Worm (Caenorhabditis elegans) whole organism, young adult: Measurements from ENCODE around the gene K08F9.3.

Experiments
- F22D6.2 ChIP-seq: sonication (generic microtip); optimal IDR thresholded peaks from 2 replicates; lab custom pipeline; 2016; ENCODE audit warnings: mild to moderate bottlenecking, missing genetic modification characterization, missing compliant biosample characterization
- F23B12.7 ChIP-seq: sonication (generic microtip); optimal IDR thresholded peaks from 2 replicates; lab custom pipeline; 2017; ENCODE audit warnings: missing genetic modification characterization, mild to moderate bottlenecking, missing compliant biosample characterization, antibody characterized with exemption, moderate library complexity; ENCODE audit not compliant: insufficient read depth
- F57C9.4 ChIP-seq: sonication (generic microtip); optimal IDR thresholded peaks from 2 replicates; lab custom pipeline; 2017; ENCODE audit warnings: mild to moderate bottlenecking, missing genetic modification characterization, missing compliant biosample characterization
- K12H6.12 ChIP-seq: fragments of 200-800 bp; sonication (Bioruptor generic); optimal IDR thresholded peaks from 2 replicates; lab custom pipeline; 2018; ENCODE audit warnings: mild to moderate bottlenecking, missing genetic modification characterization, missing compliant biosample characterization
- Y53F4B.3 ChIP-seq: fragments of 200-800 bp; sonication (Bioruptor generic); IDR thresholded peaks from 2 replicates; pipeline ENCODE4 v1.3.6; 2022; ENCODE audit warnings: missing genetic modification reagents, missing genetic modification characterization, missing compliant biosample characterization
- Y53G8AR.9 ChIP-seq: fragments of 200-800 bp; sonication (Bioruptor generic); conservative IDR thresholded peaks from 2 replicates; pipeline ENCODE4 v1.3.6; 2022; ENCODE audit warnings: missing genetic modification reagents, missing genetic modification characterization, missing compliant biosample characterization
- Y79H2A.3 ChIP-seq: fragments of 200-800 bp; sonication (Bioruptor generic); conservative IDR thresholded peaks from 2 replicates; pipeline ENCODE4 v1.3.6; 2022; ENCODE audit warnings: missing genetic modification reagents, missing genetic modification characterization, missing compliant biosample characterization
- Y95B8A.8 ChIP-seq: fragments of 200-800 bp; sonication (Bioruptor generic); IDR thresholded peaks from 2 replicates; pipeline ENCODE4 v1.3.6; 2022; ENCODE audit warnings: missing genetic modification reagents, missing genetic modification characterization, missing compliant biosample characterization
- akir-1 ChIP-seq: fragments of 200-800 bp; sonication (Bioruptor generic); optimal IDR thresholded peaks from 2 replicates; lab custom pipeline; 2018; ENCODE audit warnings: mild to moderate bottlenecking, missing genetic modification characterization, moderate library complexity, missing compliant biosample characterization
- aptf-3 ChIP-seq: fragments of 200-800 bp; sonication (Bioruptor generic); IDR thresholded peaks from 2 replicates; pipeline ENCODE4 v1.3.6; 2022; ENCODE audit warnings: missing genetic modification characterization, missing compliant biosample characterization
- attf-3 ChIP-seq: fragments of 200-800 bp; sonication (Bioruptor generic); conservative IDR thresholded peaks from 2 replicates; pipeline ENCODE4 v1.3.6; 2022; ENCODE audit warnings: missing genetic modification reagents, missing genetic modification characterization, missing compliant biosample characterization
- attf-5 ChIP-seq: fragments of 200-800 bp; sonication (Bioruptor generic); optimal IDR thresholded peaks from 2 replicates; lab custom pipeline; 2018; ENCODE audit warnings: mild to moderate bottlenecking, missing genetic modification characterization, missing compliant biosample characterization
- attf-6 ChIP-seq: fragments of 200-800 bp; sonication (Bioruptor generic); IDR thresholded peaks from 2 replicates; pipeline ENCODE4 v1.3.6; 2022; ENCODE audit warnings: missing genetic modification reagents, missing genetic modification characterization, missing compliant biosample characterization
- ccch-3 ChIP-seq: fragments of 200-800 bp; sonication (Bioruptor generic); optimal IDR thresholded peaks from 2 replicates; lab custom pipeline; 2018; ENCODE audit warnings: mild to moderate bottlenecking, missing genetic modification characterization, missing compliant biosample characterization
- ceh-27 ChIP-seq: fragments of 200-800 bp; sonication (Bioruptor generic); optimal IDR thresholded peaks from 2 replicates; lab custom pipeline; 2018; ENCODE audit warnings: mild to moderate bottlenecking, missing genetic modification characterization, moderate library complexity, missing compliant biosample characterization
- ceh-79 ChIP-seq: sonication (generic microtip); optimal IDR thresholded peaks from 2 replicates; lab custom pipeline; 2017; ENCODE audit warnings: mild to moderate bottlenecking, missing genetic modification characterization, missing compliant biosample characterization
- chd-7 ChIP-seq: sonication (generic microtip); optimal IDR thresholded peaks from 2 replicates; lab custom pipeline; 2016; ENCODE audit warnings: mild to moderate bottlenecking, missing genetic modification characterization, moderate library complexity, missing compliant biosample characterization
- dox-1 ChIP-seq: fragments of 200-800 bp; sonication (Bioruptor generic); IDR thresholded peaks from 2 replicates; pipeline ENCODE4 v1.3.6; 2022; ENCODE audit warnings: missing genetic modification reagents, missing genetic modification characterization, missing compliant biosample characterization
- dpff-1 ChIP-seq: sonication (generic microtip); optimal IDR thresholded peaks from 2 replicates; lab custom pipeline; 2017; ENCODE audit warnings: mild to moderate bottlenecking, missing genetic modification characterization, missing compliant biosample characterization
- egl-18 ChIP-seq: fragments of 200-800 bp; sonication (Bioruptor generic); IDR thresholded peaks from 2 replicates; pipeline ENCODE4 v1.3.6; 2022; ENCODE audit warnings: missing genetic modification reagents, missing genetic modification characterization, missing compliant biosample characterization
- egrh-3 ChIP-seq: fragments of 200-800 bp; sonication (Bioruptor generic); IDR thresholded peaks from 2 replicates; pipeline ENCODE4 v1.3.6; 2022; ENCODE audit warnings: missing genetic modification reagents, missing genetic modification characterization, missing compliant biosample characterization
- fkh-3 ChIP-seq: sonication (generic microtip); optimal IDR thresholded peaks from 2 replicates; lab custom pipeline; 2016; ENCODE audit warnings: mild to moderate bottlenecking, missing genetic modification characterization, missing compliant biosample characterization
- hmg-20 ChIP-seq: fragments of 200-800 bp; sonication (Bioruptor generic); IDR thresholded peaks from 2 replicates; pipeline ENCODE4 v1.3.6; 2022; ENCODE audit warnings: missing genetic modification reagents, missing genetic modification characterization, missing compliant biosample characterization
- hrde-1 ChIP-seq: sonication (generic microtip); optimal IDR thresholded peaks from 2 replicates; lab custom pipeline; 2016; ENCODE audit warnings: missing genetic modification characterization, mild to moderate bottlenecking, missing compliant biosample characterization, moderate library complexity, missing genotype, missing genetic modification reagents, borderline replicate concordance
- hsf-1 ChIP-seq: fragments of 200-800 bp; sonication (Bioruptor generic); IDR thresholded peaks from 2 replicates; pipeline ENCODE4 v1.3.6; 2022; ENCODE audit warnings: missing genetic modification reagents, missing genetic modification characterization, missing compliant biosample characterization
- let-526 ChIP-seq: fragments of 200-800 bp; sonication (Bioruptor generic); IDR thresholded peaks from 2 replicates; pipeline ENCODE4 v1.3.6; 2022; ENCODE audit warnings: missing genetic modification reagents, missing genetic modification characterization, missing compliant biosample characterization
- lin-26 ChIP-seq: fragments of 200-800 bp; sonication (Bioruptor generic); IDR thresholded peaks from 2 replicates; pipeline ENCODE4 v1.3.6; 2022; ENCODE audit warnings: missing genetic modification reagents, missing genetic modification characterization, missing compliant biosample characterization
- lin-35 ChIP-seq, 3 experiments: fragments of 150-350 bp in 2 of 3; sonication (generic microtip) in 1 of 3; optimal IDR thresholded peaks; 2 replicates each; lab custom pipeline; 2014 to 2018; ENCODE audit warnings: missing biosample characterization in 3 of 3, missing genetic modification characterization in 3 of 3, missing genetic modification reagents in 3 of 3
- lin-40 ChIP-seq: sonication (generic microtip); optimal IDR thresholded peaks from 2 replicates; lab custom pipeline; 2016; ENCODE audit warnings: missing genetic modification characterization, mild to moderate bottlenecking, missing compliant biosample characterization, missing genotype, missing genetic modification reagents
- lin-54 ChIP-seq: fragments of 200-800 bp; sonication (Bioruptor generic); optimal IDR thresholded peaks from 2 replicates; lab custom pipeline; 2018; ENCODE audit warnings: mild to moderate bottlenecking, missing genetic modification characterization, missing compliant biosample characterization
- lir-1 ChIP-seq: fragments of 200-800 bp; sonication (Bioruptor generic); conservative IDR thresholded peaks from 2 replicates; pipeline ENCODE4 v1.3.6; 2022; ENCODE audit warnings: missing genetic modification reagents, missing genetic modification characterization, missing compliant biosample characterization
- lsl-1 ChIP-seq: fragments of 200-800 bp; sonication (Bioruptor generic); optimal IDR thresholded peaks from 2 replicates; lab custom pipeline; 2018; ENCODE audit warnings: mild to moderate bottlenecking, missing genetic modification characterization, moderate library complexity, missing compliant biosample characterization
- madf-8 ChIP-seq: fragments of 200-800 bp; sonication (Bioruptor generic); conservative IDR thresholded peaks from 2 replicates; pipeline ENCODE4 v1.3.6; 2022; ENCODE audit warnings: missing genetic modification reagents, missing genetic modification characterization, missing compliant biosample characterization
- mcd-1 ChIP-seq: fragments of 200-800 bp; sonication (Bioruptor generic); IDR thresholded peaks from 2 replicates; pipeline ENCODE4 v1.3.6; 2022; ENCODE audit warnings: missing genetic modification reagents, missing genetic modification characterization, missing compliant biosample characterization
- mes-4 ChIP-seq: sonication (generic microtip); optimal IDR thresholded peaks from 2 replicates; lab custom pipeline; 2016; ENCODE audit warnings: missing genotype, missing genetic modification characterization, missing compliant biosample characterization
- nfya-2 ChIP-seq: fragments of 200-800 bp; sonication (Bioruptor generic); IDR thresholded peaks from 2 replicates; pipeline ENCODE4 v1.3.6; 2022; ENCODE audit warnings: missing genetic modification reagents, missing genetic modification characterization, missing compliant biosample characterization
- nhr-179 ChIP-seq: sonication (generic microtip); optimal IDR thresholded peaks from 2 replicates; lab custom pipeline; 2016; ENCODE audit warnings: mild to moderate bottlenecking, missing genetic modification characterization, missing compliant biosample characterization
- nhr-90 ChIP-seq: sonication (generic microtip); optimal IDR thresholded peaks from 2 replicates; lab custom pipeline; 2016; ENCODE audit warnings: missing genotype, mild to moderate bottlenecking, missing genetic modification characterization, missing compliant biosample characterization
- rcor-1 ChIP-seq: fragments of 200-800 bp; sonication (Bioruptor generic); IDR thresholded peaks from 2 replicates; pipeline ENCODE4 v1.3.6; 2022; ENCODE audit warnings: missing genetic modification reagents, missing genetic modification characterization, missing compliant biosample characterization
- somi-1 ChIP-seq: fragments of 200-800 bp; sonication (Bioruptor generic); optimal IDR thresholded peaks from 2 replicates; lab custom pipeline; 2018; ENCODE audit warnings: mild to moderate bottlenecking, missing genetic modification characterization, missing compliant biosample characterization
- sptf-2 ChIP-seq: fragments of 200-800 bp; sonication (Bioruptor generic); optimal IDR thresholded peaks from 2 replicates; lab custom pipeline; 2018; ENCODE audit warnings: mild to moderate bottlenecking, missing genetic modification characterization, missing compliant biosample characterization
- tbp1 ChIP-seq: fragments of 200-800 bp; sonication (Bioruptor generic); optimal IDR thresholded peaks from 2 replicates; lab custom pipeline; 2018; ENCODE audit warnings: mild to moderate bottlenecking, missing genetic modification characterization, missing compliant biosample characterization
- tlf-1 ChIP-seq: fragments of 200-800 bp; sonication (Bioruptor generic); optimal IDR thresholded peaks from 2 replicates; lab custom pipeline; 2018; ENCODE audit warnings: mild to moderate bottlenecking, missing genetic modification characterization, missing compliant biosample characterization
- unc-130 ChIP-seq: sonication (generic microtip); optimal IDR thresholded peaks from 2 replicates; lab custom pipeline; 2016; ENCODE audit warnings: missing genetic modification reagents, missing genetic modification characterization, missing compliant biosample characterization
- zfh-2 ChIP-seq: fragments of 200-800 bp; sonication (Bioruptor generic); conservative IDR thresholded peaks from 2 replicates; pipeline ENCODE4 v1.3.6; 2022; ENCODE audit warnings: missing genetic modification reagents, missing genetic modification characterization, missing compliant biosample characterization
- ztf-22 ChIP-seq: fragments of 200-800 bp; sonication (Bioruptor generic); optimal IDR thresholded peaks from 2 replicates; lab custom pipeline; 2018; ENCODE audit warnings: mild to moderate bottlenecking, missing genetic modification characterization, moderate library complexity, missing compliant biosample characterization
- ztf-25 ChIP-seq: fragments of 200-800 bp; sonication (Bioruptor generic); IDR thresholded peaks from 2 replicates; pipeline ENCODE4 v1.3.6; 2022; ENCODE audit warnings: missing genetic modification reagents, missing genetic modification characterization, missing compliant biosample characterization

K08F9.3 gene

ce11 chrV:15133812-15134211, 6.5 kb upstream of the K08F9.3 start:
- TF ChIP-seq nhr-90 (no peak), hsf-1 (GFP tag; lab: Robert Waterston, UW) (0 out of 2 replicates have a peak, but pooled peaks have one; percentile 18)

DNA sequence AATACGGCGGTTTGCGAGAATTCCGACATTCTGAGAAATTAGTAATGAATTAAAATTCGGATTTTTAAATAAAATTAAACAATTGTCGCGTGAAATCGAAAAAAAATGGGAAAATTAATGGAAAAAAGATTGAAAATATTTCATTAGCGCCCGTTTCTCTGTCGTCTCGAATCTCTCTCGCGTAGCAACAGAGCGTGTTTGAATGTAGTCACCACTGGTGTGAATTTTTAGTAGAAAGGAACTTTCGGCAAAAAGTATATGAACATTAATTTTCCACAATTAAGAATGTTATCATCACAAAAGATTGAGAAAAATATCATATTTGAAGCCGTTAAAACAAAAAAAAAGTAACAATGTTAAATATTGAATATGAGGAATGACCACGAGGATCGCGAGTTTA, 3.6 kb upstream of the K08F9.3 start, which contains the start of gene aipl-1:
aipl-1 (minus strand) TSS at position 30 of the 400 bp plus-strand sequence.
- TF ChIP-seq tlf-1 (GFP tag; lab: Kevin White, UChicago) (no peak), nhr-90 (no peak), ztf-22 (GFP tag; lab: Kevin White, UChicago) (no peak), madf-8 (GFP tag; lab: Robert Waterston, UW) (no peak), egl-18 (no peak), hrde-1 (tag; lab: Kevin White, UChicago) (no peak), dox-1 (GFP tag; lab: Robert Waterston, UW) (peak; percentile 73), aptf-3 (GFP tag; lab: Robert Waterston, UW) (no peak), lir-1 (GFP tag; lab: Robert Waterston, UW) (no peak), lin-40 (tag; lab: Kevin White, UChicago) (no peak), tbp1 (peak; percentile 34), Y95B8A.8 (GFP tag; lab: Robert Waterston, UW) (0 out of 2 replicates have a peak, but pooled peaks have one; percentile 31), attf-6 (no peak), lin-35 (GFP tag; optimal IDR thresholded peaks at IDR 0.05; lab: Kevin White, UChicago) (peak in 1 of 3 experiments; percentile 53), ccch-3 (GFP tag; lab: Kevin White, UChicago) (no peak), attf-3 (no peak), mcd-1 (GFP tag; lab: Robert Waterston, UW) (peak; percentile 90), ceh-79 (tag; lab: Kevin White, UChicago) (no peak), K12H6.12 (tag; lab: Kevin White, UChicago) (no peak), egrh-3 (GFP tag; lab: Robert Waterston, UW) (no peak), lin-26 (GFP tag; lab: Robert Waterston, UW) (no peak), unc-130 (GFP tag; lab: Kevin White, UChicago) (no peak), Y79H2A.3 (GFP tag; lab: Robert Waterston, UW) (no peak), rcor-1 (GFP tag; lab: Robert Waterston, UW) (peak; percentile 51; the same call in 1 of the 2 replicates), chd-7 (tag; lab: Kevin White, UChicago) (no peak), attf-5 (GFP tag; lab: Kevin White, UChicago) (peak; percentile 73), Y53G8AR.9 (GFP tag; lab: Robert Waterston, UW) (no peak), mes-4 (tag; lab: Kevin White, UChicago) (no peak), nfya-2 (GFP tag; lab: Robert Waterston, UW) (no peak), F57C9.4 (tag; lab: Kevin White, UChicago) (no peak), let-526 (GFP tag; lab: Robert Waterston, UW) (no peak), hmg-20 (GFP tag; lab: Robert Waterston, UW) (no peak), Y53F4B.3 (GFP tag; lab: Robert Waterston, UW) (no peak), akir-1 (GFP tag; lab: Kevin White, UChicago) (no peak), zfh-2 (no peak), F22D6.2 (no peak), lin-54 (peak; percentile 62), sptf-2 (GFP tag; lab: Kevin White, UChicago) (no peak), ceh-27 (GFP tag; lab: Kevin White, UChicago) (peak; percentile 52), F23B12.7 (tag; lab: Kevin White, UChicago) (peak; percentile 76), lsl-1 (peak; percentile 48), somi-1 (GFP tag; lab: Kevin White, UChicago) (no peak), nhr-179 (no peak), fkh-3 (tag; lab: Kevin White, UChicago) (no peak), dpff-1 (tag; lab: Kevin White, UChicago) (no peak), ztf-25 (GFP tag; lab: Robert Waterston, UW) (no peak)
